Fruit fly (Drosophila melanogaster) whole organism, prepupa: ENCODE results near the gene CG34426.

Source experiments
- CG10631 ChIP-seq: fragments of 200-800 bp; sonication (Bioruptor generic); optimal IDR thresholded peaks from 2 replicates; lab custom pipeline; 2016; ENCODE audit warnings: missing biosample characterization, missing genetic modification characterization
- CG10669 ChIP-seq: fragments of 200-800 bp; sonication (Bioruptor generic); optimal IDR thresholded peaks from 3 replicates; lab custom pipeline; 2018; ENCODE audit warnings: missing biosample characterization, mild to moderate bottlenecking, missing genetic modification characterization, moderate library complexity
- CG11902 ChIP-seq: fragments of 200-800 bp; sonication (Bioruptor generic); optimal IDR thresholded peaks from 3 replicates; lab custom pipeline; 2016; ENCODE audit warnings: missing biosample characterization, missing genetic modification characterization
- CG15336 ChIP-seq: fragments of 200-800 bp; sonication (Bioruptor generic); IDR thresholded peaks from 2 replicates; pipeline ENCODE4 v1.3.6; 2022; ENCODE audit warnings: missing biosample characterization, missing genetic modification characterization
- CG16779 ChIP-seq: fragments of 200-800 bp; sonication (Bioruptor generic); optimal IDR thresholded peaks from 3 replicates; lab custom pipeline; 2017; ENCODE audit warnings: missing biosample characterization, mild to moderate bottlenecking, missing genetic modification characterization
- CG3032 ChIP-seq: fragments of 200-800 bp; optimal IDR thresholded peaks from 2 replicates; lab custom pipeline; 2019; ENCODE audit warnings: missing biosample characterization, mild to moderate bottlenecking, missing genetic modification characterization, moderate library complexity
- CG31627 ChIP-seq: fragments of 200-800 bp; sonication (Bioruptor generic); optimal IDR thresholded peaks from 3 replicates; lab custom pipeline; 2016; ENCODE audit warnings: missing biosample characterization, missing genetic modification characterization
- CG34406 ChIP-seq: fragments of 200-800 bp; sonication (Bioruptor generic); optimal IDR thresholded peaks from 3 replicates; lab custom pipeline; 2016; ENCODE audit warnings: missing biosample characterization, missing genetic modification characterization
- CG3919 ChIP-seq: fragments of 200-800 bp; sonication (Bioruptor generic); optimal IDR thresholded peaks from 3 replicates; lab custom pipeline; 2016; ENCODE audit warnings: missing biosample characterization, missing genetic modification characterization
- CG6276 ChIP-seq: fragments of 200-800 bp; sonication (Bioruptor generic); optimal IDR thresholded peaks from 2 replicates; lab custom pipeline; 2017; ENCODE audit warnings: missing biosample characterization, mild to moderate bottlenecking, missing genetic modification characterization
- CG6792 ChIP-seq: fragments of 200-800 bp; sonication (Bioruptor generic); optimal IDR thresholded peaks from 3 replicates; lab custom pipeline; 2016; ENCODE audit warnings: missing biosample characterization, missing genetic modification characterization
- CG6808 ChIP-seq: fragments of 200-800 bp; sonication (Bioruptor generic); optimal IDR thresholded peaks from 3 replicates; lab custom pipeline; 2017; ENCODE audit warnings: missing biosample characterization, missing genetic modification characterization, mild to moderate bottlenecking, moderate library complexity, missing genetic modification reagents
- CG8119 ChIP-seq: fragments of 200-800 bp; sonication (Bioruptor generic); IDR thresholded peaks from 3 replicates; pipeline ENCODE4 v1.3.6; 2022; ENCODE audit warnings: missing biosample characterization, missing genetic modification characterization
- CG8319 ChIP-seq: fragments of 200-800 bp; sonication (Bioruptor generic); optimal IDR thresholded peaks from 3 replicates; lab custom pipeline; 2016; ENCODE audit warnings: missing biosample characterization, missing genetic modification characterization
- CG8632 ChIP-seq: fragments of 200-800 bp; sonication (Bioruptor generic); optimal IDR thresholded peaks from 3 replicates; lab custom pipeline; 2016; ENCODE audit warnings: missing biosample characterization, missing genetic modification characterization
- CG9139 ChIP-seq: fragments of 200-800 bp; sonication (Bioruptor generic); optimal IDR thresholded peaks from 3 replicates; lab custom pipeline; 2017; ENCODE audit warnings: missing biosample characterization, mild to moderate bottlenecking, missing genetic modification characterization
- Eip78C ChIP-seq: fragments of 200-800 bp; sonication (Bioruptor generic); peaks from one replicate; lab custom pipeline; 2016; ENCODE audit warnings: missing biosample characterization, missing genetic modification characterization
- Eip93F ChIP-seq: fragments of 200-800 bp; sonication (Bioruptor generic); optimal IDR thresholded peaks from 2 replicates; lab custom pipeline; 2016; ENCODE audit warnings: missing biosample characterization, mild to moderate bottlenecking, missing genetic modification characterization
- Ets96B ChIP-seq: fragments of 200-800 bp; optimal IDR thresholded peaks from 2 replicates; lab custom pipeline; 2019; ENCODE audit warnings: missing biosample characterization, mild to moderate bottlenecking, missing genetic modification characterization, moderate library complexity
- Gug ChIP-seq: fragments of 200-800 bp; sonication (Bioruptor generic); IDR thresholded peaks from 2 replicates; pipeline ENCODE4 v1.3.6; 2022; ENCODE audit warnings: missing biosample characterization, missing genetic modification characterization
- Hr38 ChIP-seq: sonication (Bioruptor generic); optimal IDR thresholded peaks from 2 replicates; lab custom pipeline; 2016; ENCODE audit warnings: missing biosample characterization, missing genetic modification characterization
- Hr39 ChIP-seq: fragments of 200-800 bp; sonication (Bioruptor generic); optimal IDR thresholded peaks from 2 replicates; lab custom pipeline; 2016; ENCODE audit warnings: missing biosample characterization, missing genetic modification characterization
- Hr4 ChIP-seq: fragments of 200-800 bp; sonication (Bioruptor generic); optimal IDR thresholded peaks from 3 replicates; lab custom pipeline; 2016; ENCODE audit warnings: missing biosample characterization, missing genetic modification characterization
- Lpt ChIP-seq: fragments of 200-800 bp; sonication (Bioruptor generic); optimal IDR thresholded peaks from 3 replicates; lab custom pipeline; 2016; ENCODE audit warnings: missing biosample characterization, missing genetic modification characterization
- Met ChIP-seq: fragments of 200-800 bp; sonication (Bioruptor generic); optimal IDR thresholded peaks from 3 replicates; lab custom pipeline; 2016; ENCODE audit warnings: missing biosample characterization, missing genetic modification characterization
- OdsH ChIP-seq: fragments of 200-800 bp; sonication (Bioruptor generic); optimal IDR thresholded peaks from 3 replicates; lab custom pipeline; 2016; ENCODE audit warnings: missing biosample characterization, missing genetic modification characterization
- Smox ChIP-seq: fragments of 200-800 bp; sonication (Bioruptor generic); optimal IDR thresholded peaks from 3 replicates; lab custom pipeline; 2016; ENCODE audit warnings: missing biosample characterization, missing genetic modification characterization
- Sox102F ChIP-seq: fragments of 200-800 bp; sonication (Bioruptor generic); optimal IDR thresholded peaks from 2 replicates; lab custom pipeline; 2016; ENCODE audit warnings: missing biosample characterization, mild to moderate bottlenecking, missing genetic modification characterization
- Sox14 ChIP-seq: fragments of 200-800 bp; sonication (Bioruptor generic); optimal IDR thresholded peaks from 3 replicates; lab custom pipeline; 2016; ENCODE audit warnings: missing biosample characterization, missing genetic modification characterization
- Sox15 ChIP-seq: fragments of 200-800 bp; sonication (Bioruptor generic); optimal IDR thresholded peaks from 3 replicates; lab custom pipeline; 2016; ENCODE audit warnings: missing biosample characterization, missing genetic modification characterization
- achi ChIP-seq: fragments of 200-800 bp; sonication (Bioruptor generic); optimal IDR thresholded peaks from 3 replicates; lab custom pipeline; 2016; ENCODE audit warnings: missing biosample characterization, missing genetic modification characterization
- dac ChIP-seq: fragments of 200-800 bp; sonication (Bioruptor generic); optimal IDR thresholded peaks from 2 replicates; lab custom pipeline; 2017; ENCODE audit warnings: missing biosample characterization, mild to moderate bottlenecking, missing genetic modification characterization
- eg ChIP-seq: fragments of 200-800 bp; sonication (Bioruptor generic); IDR thresholded peaks from 3 replicates; pipeline ENCODE4 v1.3.6; 2022; ENCODE audit warnings: missing biosample characterization, missing genetic modification characterization
- esn ChIP-seq: fragments of 200-800 bp; sonication (Bioruptor generic); optimal IDR thresholded peaks from 2 replicates; lab custom pipeline; 2016; ENCODE audit warnings: missing biosample characterization, mild to moderate bottlenecking, missing genetic modification characterization, moderate library complexity
- fd59A ChIP-seq: fragments of 200-800 bp; sonication (Bioruptor generic); optimal IDR thresholded peaks from 2 replicates; lab custom pipeline; 2017; ENCODE audit warnings: missing biosample characterization, mild to moderate bottlenecking, missing genetic modification characterization, missing genetic modification reagents
- fd85E ChIP-seq: fragments of 200-800 bp; sonication (Bioruptor generic); optimal IDR thresholded peaks from 3 replicates; lab custom pipeline; 2016; ENCODE audit warnings: missing biosample characterization, missing genetic modification characterization
- fkh ChIP-seq: fragments of 200-800 bp; sonication (Bioruptor generic); optimal IDR thresholded peaks from 3 replicates; lab custom pipeline; 2017; ENCODE audit warnings: missing biosample characterization, mild to moderate bottlenecking, missing genetic modification characterization, moderate library complexity
- net ChIP-seq: fragments of 200-800 bp; sonication (Bioruptor generic); optimal IDR thresholded peaks from 3 replicates; lab custom pipeline; 2016; ENCODE audit warnings: missing biosample characterization, missing genetic modification characterization
- pdm3 ChIP-seq: fragments of 200-800 bp; sonication (Bioruptor generic); optimal IDR thresholded peaks from 3 replicates; lab custom pipeline; 2016; ENCODE audit warnings: missing biosample characterization, missing genetic modification characterization
- spab ChIP-seq: fragments of 200-800 bp; sonication (Bioruptor generic); optimal IDR thresholded peaks from 2 replicates; lab custom pipeline; 2017; ENCODE audit warnings: missing biosample characterization, mild to moderate bottlenecking, missing genetic modification characterization, missing genetic modification reagents
- ss ChIP-seq, 2 experiments: fragments of 200-800 bp; sonication (Bioruptor generic); optimal IDR thresholded peaks; 2 replicates in 1 of 2; 3 replicates in 1 of 2; lab custom pipeline; 2017 to 2018; ENCODE audit warnings: mild to moderate bottlenecking in 2 of 2, missing biosample characterization in 2 of 2, missing genetic modification characterization in 2 of 2, moderate library complexity in 1 of 2
- svp ChIP-seq: fragments of 200-800 bp; sonication (Bioruptor generic); peaks from one replicate; lab custom pipeline; 2016; ENCODE audit warnings: missing biosample characterization, missing genetic modification characterization
- topi ChIP-seq: fragments of 200-800 bp; sonication (Bioruptor generic); optimal IDR thresholded peaks from 3 replicates; lab custom pipeline; 2016; ENCODE audit warnings: missing biosample characterization, missing genetic modification characterization
- vri ChIP-seq: fragments of 200-800 bp; sonication (Bioruptor generic); optimal IDR thresholded peaks from 3 replicates; lab custom pipeline; 2016; ENCODE audit warnings: missing biosample characterization, mild to moderate bottlenecking, missing genetic modification characterization

Gene CG34426

DNA sequence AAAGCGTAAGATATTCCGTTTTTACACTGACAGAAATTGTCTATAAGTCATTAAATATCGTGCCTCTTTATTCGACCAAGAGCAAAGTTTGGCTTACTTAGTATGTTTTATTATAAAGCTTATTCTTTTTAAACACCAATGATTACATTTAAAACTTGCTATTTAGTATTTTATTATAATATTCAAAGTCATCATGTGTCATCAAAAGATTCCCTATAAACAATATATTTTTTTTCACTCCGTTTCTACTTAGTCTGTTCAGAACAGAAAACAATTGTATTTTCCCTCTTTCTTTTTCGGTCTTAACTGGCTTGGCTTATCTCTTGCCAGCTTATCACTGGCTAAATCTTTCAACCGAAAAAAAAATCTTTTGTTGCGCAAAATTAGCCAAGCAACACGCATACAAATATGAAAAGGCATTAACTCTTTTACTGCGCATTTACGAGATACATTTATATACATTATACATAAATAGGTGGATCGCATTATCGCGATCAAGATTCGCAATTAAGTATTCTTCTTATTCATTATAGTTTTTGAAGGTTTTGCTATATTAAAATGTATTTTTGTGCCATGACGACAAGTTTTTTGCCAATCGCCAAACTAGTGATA lies 24.8 kb upstream of the CG34426 start:
- TF ChIP-seq fd85E (no peak), vri (GFP tag; lab: Kevin White, UChicago) (peak; percentile 37), eg (GFP tag; lab: Robert Waterston, UW) (no peak), achi (GFP tag; lab: Kevin White, UChicago) (peak; percentile 27), Sox14 (GFP tag; lab: Kevin White, UChicago) (peak; percentile 20), esn (GFP tag; lab: Kevin White, UChicago) (peak; percentile 61), Eip93F (GFP tag; lab: Kevin White, UChicago) (peak; percentile 14), Gug (GFP tag; lab: Robert Waterston, UW) (no peak), CG34406 (GFP tag; lab: Kevin White, UChicago) (peak; percentile 19), CG8632 (GFP tag; lab: Kevin White, UChicago) (peak; percentile 8), CG31627 (GFP tag; lab: Kevin White, UChicago) (peak; percentile 0), Eip78C (GFP tag; lab: Kevin White, UChicago) (peak; percentile 60), Met (GFP tag; lab: Kevin White, UChicago) (peak; percentile 45), Smox (GFP tag; lab: Kevin White, UChicago) (peak; percentile 44), CG3919 (GFP tag; lab: Kevin White, UChicago) (no peak), CG8319 (GFP tag; lab: Kevin White, UChicago) (no peak), Hr39 (peak; percentile 17), svp (GFP tag; lab: Kevin White, UChicago) (peak; percentile 75), CG9139 (no peak), OdsH (GFP tag; lab: Kevin White, UChicago) (peak; percentile 7), Hr38 (GFP tag; lab: Kevin White, UChicago) (no peak)

- TF ChIP-seq fd85E (no peak), fkh (GFP tag; lab: Kevin White, UChicago) (peak; percentile 58)
These were observed 21.5 kb upstream of the CG34426 start for dm6 chr3L:8780723-8781296.

DNA sequence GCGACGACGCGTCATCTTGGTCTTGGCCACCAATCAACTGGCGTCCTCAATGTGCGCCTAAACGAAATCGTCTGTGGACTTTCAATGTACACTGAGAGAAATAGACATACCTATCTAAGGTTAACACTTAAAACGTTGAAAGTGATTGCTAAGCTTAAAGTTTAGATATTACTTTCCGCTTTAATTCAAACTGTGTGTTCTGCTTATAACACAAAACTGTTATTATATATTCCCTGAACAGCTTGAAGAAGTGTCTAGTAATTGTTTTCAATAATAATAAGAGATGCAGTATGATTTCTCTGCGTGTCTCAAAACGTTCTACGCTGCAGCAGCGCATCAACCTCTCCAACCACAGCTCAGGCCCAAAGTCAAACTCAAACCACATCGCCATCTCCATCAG lies 20.3 kb upstream of the CG34426 start:
- TF ChIP-seq dac (GFP tag; lab: Kevin White, UChicago), result peak; percentile 73
- peak; percentile 67 for TF ChIP-seq CG6276 (GFP tag; lab: Kevin White, UChicago)
- peak; percentile 87 for TF ChIP-seq Hr4 (GFP tag; lab: Kevin White, UChicago)
- peak; percentile 32 for TF ChIP-seq topi
- TF ChIP-seq Eip93F (GFP tag; lab: Kevin White, UChicago), result no peak
- TF ChIP-seq Gug (GFP tag; lab: Robert Waterston, UW), result peak; percentile 25; the same call in 1 of the 2 replicates
- peak; percentile 63 for TF ChIP-seq Lpt
- no peak for TF ChIP-seq Ets96B
- peak; percentile 29 for TF ChIP-seq CG10631 (GFP tag; lab: Kevin White, UChicago)
- no peak for TF ChIP-seq Sox102F (GFP tag; lab: Kevin White, UChicago)
- no peak for TF ChIP-seq CG16779
- no peak for TF ChIP-seq fkh (GFP tag; lab: Kevin White, UChicago)
- TF ChIP-seq net (GFP tag; lab: Kevin White, UChicago), result peak; percentile 17
- peak; percentile 35 for TF ChIP-seq CG8632 (GFP tag; lab: Kevin White, UChicago)
- TF ChIP-seq Eip78C (GFP tag; lab: Kevin White, UChicago), result peak; percentile 89
- no peak for TF ChIP-seq CG3032
- TF ChIP-seq achi (GFP tag; lab: Kevin White, UChicago), result peak; percentile 57
- TF ChIP-seq svp (GFP tag; lab: Kevin White, UChicago), result peak; percentile 6
- TF ChIP-seq pdm3 (GFP tag; lab: Kevin White, UChicago), result peak; percentile 48
- TF ChIP-seq CG8119, result peak; percentile 73
- no peak for TF ChIP-seq spab (GFP tag; lab: Kevin White, UChicago)
- TF ChIP-seq CG15336 (GFP tag; lab: Robert Waterston, UW), result peak; percentile 73
- peak; percentile 6 for TF ChIP-seq fd59A (GFP tag; lab: Kevin White, UChicago)
- peak; percentile 61 for TF ChIP-seq Sox14 (GFP tag; lab: Kevin White, UChicago)
- TF ChIP-seq CG11902, result peak; percentile 0
- TF ChIP-seq CG8319 (GFP tag; lab: Kevin White, UChicago), result no peak
- no peak for TF ChIP-seq CG9139
- no peak for TF ChIP-seq Hr38 (GFP tag; lab: Kevin White, UChicago)
- peak; percentile 15 for TF ChIP-seq CG10669 (GFP tag; lab: Kevin White, UChicago)
- TF ChIP-seq Sox15 (GFP tag; lab: Kevin White, UChicago), result no peak
- TF ChIP-seq esn (GFP tag; lab: Kevin White, UChicago), result peak; percentile 56
- TF ChIP-seq CG34406 (GFP tag; lab: Kevin White, UChicago), result peak; percentile 31
- TF ChIP-seq CG3919 (GFP tag; lab: Kevin White, UChicago), result peak; percentile 66
- peak; percentile 34 for TF ChIP-seq CG6792
- no peak for TF ChIP-seq vri (GFP tag; lab: Kevin White, UChicago)
- no peak for TF ChIP-seq CG6808 (GFP tag; lab: Kevin White, UChicago)
- TF ChIP-seq CG31627 (GFP tag; lab: Kevin White, UChicago), result peak; percentile 14
- no peak for TF ChIP-seq ss (GFP tag; optimal IDR thresholded peaks at IDR 0.05; lab: Kevin White, UChicago)
